Worm (Caenorhabditis elegans) whole organism, midembryonic: Measurements from ENCODE around the gene fbxa-148.
"Not testable (repeated sequence)": the region's sequence is repeated elsewhere in the genome, so short reads cannot be mapped to it uniquely, and the experiment has no call there.

ENCODE experiments used
- T22C8.4 ChIP-seq: fragments of 200-800 bp; sonication (Bioruptor generic); IDR thresholded peaks from 2 replicates; pipeline ENCODE4 v1.3.6; 2022; ENCODE audit warnings: missing genetic modification characterization, missing compliant biosample characterization
- flt-1 ChIP-seq: fragments of 200-800 bp; sonication (Bioruptor generic); IDR thresholded peaks from 2 replicates; pipeline ENCODE4 v1.3.6; 2022; ENCODE audit warnings: missing genetic modification characterization, missing compliant biosample characterization
- med-1 ChIP-seq: sonication (generic microtip); optimal IDR thresholded peaks from 2 replicates; lab custom pipeline; 2017; ENCODE audit warnings: missing genetic modification characterization, mild to moderate bottlenecking, missing compliant biosample characterization, antibody characterized with exemption, missing genetic modification reagents; ENCODE audit not compliant: insufficient read depth
- tab-1 ChIP-seq: fragments of 200-800 bp; sonication (Bioruptor generic); IDR thresholded peaks from 2 replicates; pipeline ENCODE4 v1.3.6; 2022; ENCODE audit warnings: missing genetic modification characterization, missing compliant biosample characterization
- ztf-23 ChIP-seq: fragments of 200-800 bp; sonication (Bioruptor generic); IDR thresholded peaks from 2 replicates; pipeline ENCODE4 v1.3.6; 2022; ENCODE audit warnings: missing genetic modification reagents, missing genetic modification characterization, missing compliant biosample characterization
- ztf-29 ChIP-seq: fragments of 200-800 bp; sonication (Bioruptor generic); IDR thresholded peaks from 2 replicates; pipeline ENCODE4 v1.3.6; 2022; ENCODE audit warnings: missing genetic modification reagents, missing genetic modification characterization, missing compliant biosample characterization

- TF ChIP-seq T22C8.4; flt-1; ztf-23 (GFP tag; lab: Robert Waterston, UW); tab-1; med-1 (GFP tag; lab: Kevin White, UChicago); ztf-29: not testable (repeated sequence)
These were observed 9.2 kb downstream of the fbxa-148 start, which contains the start of gene fbxa-112 for ce11 chrV:16948011-16948410.
